Worm (Caenorhabditis elegans) whole organism, L3 larva: ENCODE measurements around the gene sru-4.

Experiments used
- R02D3.7 ChIP-seq: fragments of 150-350 bp; optimal IDR thresholded peaks from 2 replicates; lab custom pipeline; 2014; ENCODE audit warnings: missing biosample characterization, missing genetic modification characterization
- ZK546.5 ChIP-seq: sonication (generic microtip); optimal IDR thresholded peaks from 2 replicates; lab custom pipeline; 2017; ENCODE audit warnings: missing biosample characterization, missing genetic modification characterization
- egl-27 ChIP-seq: sonication (generic microtip); optimal IDR thresholded peaks from 4 replicates; lab custom pipeline; 2017; ENCODE audit warnings: missing biosample characterization, missing genetic modification reagents, missing genetic modification characterization
- fos-1 ChIP-seq: fragments of 150-350 bp; optimal IDR thresholded peaks from 2 replicates; lab custom pipeline; 2014; ENCODE audit warnings: missing biosample characterization, missing genetic modification characterization
- jun-1 ChIP-seq: fragments of 150-350 bp; optimal IDR thresholded peaks from 2 replicates; lab custom pipeline; 2014; ENCODE audit warnings: missing biosample characterization, missing genetic modification reagents, missing genetic modification characterization
- nhr-11 ChIP-seq: fragments of 150-350 bp; optimal IDR thresholded peaks from 2 replicates; lab custom pipeline; 2014; ENCODE audit warnings: missing biosample characterization, missing genetic modification characterization
- nhr-25 ChIP-seq: sonication (generic microtip); optimal IDR thresholded peaks from 2 replicates; lab custom pipeline; 2017; ENCODE audit warnings: missing biosample characterization, missing genetic modification characterization
- nhr-77 ChIP-seq: fragments of 150-350 bp; optimal IDR thresholded peaks from 2 replicates; lab custom pipeline; 2014; ENCODE audit warnings: missing biosample characterization, missing genetic modification characterization
- pqm-1 ChIP-seq: fragments of 150-350 bp; optimal IDR thresholded peaks from 2 replicates; lab custom pipeline; 2017; ENCODE audit warnings: missing biosample characterization, missing genetic modification characterization, inconsistent platforms
- snpc-4 ChIP-seq: fragments of 150-350 bp; optimal IDR thresholded peaks from 2 replicates; lab custom pipeline; 2014; ENCODE audit warnings: missing biosample characterization, missing genetic modification characterization

DNA sequence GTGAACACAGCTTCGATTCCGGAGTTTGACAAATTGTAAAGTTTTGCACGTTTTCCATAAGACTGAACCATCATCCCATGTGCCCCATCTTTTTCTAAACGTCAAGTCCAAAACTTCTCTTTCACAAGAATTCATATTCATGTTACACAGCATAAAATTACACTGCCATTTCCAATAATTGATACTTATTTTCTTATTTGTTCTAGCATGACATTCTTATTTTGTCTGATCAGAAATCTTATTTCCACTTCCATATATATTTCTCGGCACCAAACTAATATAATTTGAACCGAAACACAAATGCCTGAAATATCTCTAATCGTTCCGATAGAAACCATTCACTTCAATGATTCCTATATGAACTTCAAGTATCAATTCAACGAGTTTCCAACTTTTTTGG, 12.2 kb upstream of the sru-4 start, which contains the start of gene sru-2:
- no peak for TF ChIP-seq nhr-25 (tag; lab: Kevin White, UChicago)
- no peak for TF ChIP-seq egl-27 (tag; lab: Kevin White, UChicago)
- TF ChIP-seq fos-1 (tag; lab: Kevin White, UChicago) = no peak
- no peak for TF ChIP-seq snpc-4
- no peak for TF ChIP-seq ZK546.5 (tag; lab: Kevin White, UChicago)
- no peak for TF ChIP-seq jun-1 (tag; lab: Kevin White, UChicago)
- TF ChIP-seq nhr-11 (tag; lab: Kevin White, UChicago) = no peak
- TF ChIP-seq pqm-1 (tag; lab: Kevin White, UChicago) = no peak
- TF ChIP-seq nhr-77 (tag; lab: Kevin White, UChicago) = no peak
- no peak for TF ChIP-seq R02D3.7 (tag; lab: Kevin White, UChicago)
